Worm (Caenorhabditis elegans): ENCODE data around the gene cpsf-4.

ce11 chrIV:12052461-12052860 lies 40.8 kb downstream of the cpsf-4 start:
- TF ChIP-seq nhr-12 (tag; optimal IDR thresholded peaks at IDR 0.05), result no peak
- no peak for TF ChIP-seq ztf-11 (tag; optimal IDR thresholded peaks at IDR 0.05)
- no peak for TF ChIP-seq nhr-129 (tag; optimal IDR thresholded peaks at IDR 0.05)
- TF ChIP-seq unc-62 (GFP tag; optimal IDR thresholded peaks at IDR 0.05), result no peak
- no peak for TF ChIP-seq unc-39 (tag; optimal IDR thresholded peaks at IDR 0.05)
- TF ChIP-seq blmp-1 (tag; optimal IDR thresholded peaks at IDR 0.05; ENCODE audit: insufficient read depth), result no peak
- no peak for TF ChIP-seq lin-39 (tag; optimal IDR thresholded peaks at IDR 0.05)
- no peak for TF ChIP-seq snpc-4 (tag; optimal IDR thresholded peaks at IDR 0.05)
- TF ChIP-seq nhr-237 (tag; optimal IDR thresholded peaks at IDR 0.05), result no peak
- no peak for TF ChIP-seq nhr-25 (tag; optimal IDR thresholded peaks at IDR 0.05)
- no peak for TF ChIP-seq Y55F3AM.14 (GFP tag; optimal IDR thresholded peaks at IDR 0.05)
- TF ChIP-seq ama-1 (optimal IDR thresholded peaks at IDR 0.05), result no peak
- TF ChIP-seq alr-1 (tag; optimal IDR thresholded peaks at IDR 0.05), result no peak

Data from whole organism, L2 larva.